Fruit fly (Drosophila melanogaster): ENCODE results near the gene CG3191.

Gene CG3191

DNA sequence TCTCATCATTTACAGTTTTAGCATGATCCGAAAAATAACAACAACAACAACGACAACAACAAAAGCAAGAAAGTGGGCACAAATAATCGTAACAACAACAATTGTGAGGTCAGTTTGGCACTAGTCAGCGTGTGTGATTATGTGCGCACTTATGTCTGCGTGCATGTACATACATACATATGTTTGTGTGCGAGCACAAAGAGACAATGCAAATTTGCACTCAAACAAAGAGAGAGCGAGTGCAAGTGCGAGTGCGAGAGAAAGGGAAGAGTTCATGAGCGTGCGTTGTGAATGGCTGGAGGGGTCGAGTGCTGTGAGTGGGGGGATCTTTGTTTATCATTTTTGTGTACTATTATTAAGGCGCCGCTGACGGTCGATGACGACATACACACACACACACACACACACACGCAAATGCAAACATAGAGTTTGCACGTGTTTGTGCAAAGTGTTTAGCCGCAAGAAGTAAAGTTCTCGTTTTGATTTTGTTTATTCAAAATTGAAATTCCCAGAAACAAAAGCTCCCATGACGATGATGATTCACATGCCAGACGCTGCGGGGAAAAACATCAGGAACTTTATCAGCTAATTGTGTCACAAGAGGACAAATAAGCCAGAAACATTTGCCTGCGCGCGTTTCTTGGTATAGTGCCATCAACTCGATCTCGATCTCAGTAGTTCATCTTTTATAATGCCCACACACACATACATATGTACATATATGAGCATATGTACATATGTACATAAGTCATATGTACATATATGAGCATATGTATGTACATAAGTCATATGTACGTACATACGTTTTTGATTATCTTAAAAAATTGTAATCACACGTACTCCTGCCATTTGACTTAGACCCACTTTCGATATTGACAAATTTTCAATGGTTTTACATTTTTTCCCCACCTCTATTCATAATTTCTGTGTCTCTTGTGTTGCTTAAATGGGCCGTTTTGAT, 43.0 kb upstream of the CG3191 start (continued):
- TF ChIP-seq CG15601 (tag; optimal IDR thresholded peaks at IDR 0.05) (peak; percentile 7), gem (tag; optimal IDR thresholded peaks at IDR 0.05) (peak; percentile 25), TFAM (GFP tag; optimal IDR thresholded peaks at IDR 0.05) (no peak), CG10366 (GFP tag; IDR thresholded peaks at IDR 0.05) (no peak), tap (tag; optimal IDR thresholded peaks at IDR 0.05) (peak; percentile 15), jigr1 (GFP tag; IDR thresholded peaks at IDR 0.05) (no peak), CG8290 (GFP tag; optimal IDR thresholded peaks at IDR 0.05) (peak; percentile 15), CG8290 (tag; optimal IDR thresholded peaks at IDR 0.05) (peak in 1 of 2 experiments; percentile 25), sc (optimal IDR thresholded peaks at IDR 0.05) (no peak), sc (GFP tag; optimal IDR thresholded peaks at IDR 0.05) (peak; percentile 15), CG12391 (tag; optimal IDR thresholded peaks at IDR 0.05) (no peak), CG6813 (GFP tag; optimal IDR thresholded peaks at IDR 0.05) (peak; percentile 9), CG4707 (GFP tag; optimal IDR thresholded peaks at IDR 0.05) (peak; percentile 58), CG12071 (GFP tag; optimal IDR thresholded peaks at IDR 0.05) (peak; percentile 26), CG10267 (tag; optimal IDR thresholded peaks at IDR 0.05) (no peak), CG3163 (GFP tag; optimal IDR thresholded peaks at IDR 0.05) (peak; percentile 69), NC2β (GFP tag; optimal IDR thresholded peaks at IDR 0.05) (peak; percentile 19), Stat92E (GFP tag; optimal IDR thresholded peaks at IDR 0.05) (peak in 1 of 3 experiments; percentile 76), CG11398 (GFP tag; optimal IDR thresholded peaks at IDR 0.05) (peak; percentile 9), Med (GFP tag) (peak; percentile 89), ap (GFP tag; IDR thresholded peaks at IDR 0.05) (no peak), sim (GFP tag; IDR thresholded peaks at IDR 0.05) (no peak), CG6254 (GFP tag; optimal IDR thresholded peaks at IDR 0.05) (peak; percentile 43), CG15696 (tag; optimal IDR thresholded peaks at IDR 0.05) (peak; percentile 65), CG17328 (GFP tag; IDR thresholded peaks at IDR 0.05) (0 out of 2 replicates have a peak, but pooled peaks have one; percentile 10), Blimp-1 (GFP tag; optimal IDR thresholded peaks at IDR 0.05) (peak; percentile 2), sna (GFP tag; IDR thresholded peaks at IDR 0.05; ENCODE audit: partially characterized antibody) (no peak), CG7556 (GFP tag; optimal IDR thresholded peaks at IDR 0.05) (no peak)

DNA sequence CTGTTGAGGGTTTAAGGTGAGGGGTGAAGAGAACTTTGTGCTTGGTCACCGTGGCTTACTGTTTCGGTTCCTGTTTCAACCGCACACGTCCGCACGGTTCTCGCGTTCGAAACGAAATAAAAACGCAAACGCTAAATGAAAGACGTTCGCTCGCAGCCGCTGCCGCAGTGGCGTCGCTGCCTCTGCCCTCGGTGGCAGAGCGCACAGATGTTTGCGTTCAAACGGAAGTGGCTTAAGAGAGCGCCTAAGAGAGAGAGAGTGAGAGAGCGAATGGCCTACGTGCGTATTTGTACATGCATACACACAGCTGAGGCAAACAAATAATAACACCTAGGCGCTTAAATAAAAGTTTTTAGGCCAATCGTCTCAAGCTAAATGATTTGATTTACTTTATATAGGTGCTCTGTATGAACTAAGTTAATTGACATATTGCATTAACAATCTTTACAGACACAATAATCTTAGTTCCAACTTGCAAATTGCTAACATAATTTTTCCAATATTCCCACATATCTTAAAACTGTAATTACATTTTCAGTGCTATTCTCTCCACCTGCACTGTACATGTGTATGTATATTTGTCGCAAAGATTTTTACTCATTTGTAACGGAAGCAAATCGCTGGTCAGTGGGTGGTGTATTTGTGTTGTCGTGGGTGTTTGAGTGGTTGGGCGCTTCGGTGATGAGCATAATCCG, 41.6 kb upstream of the CG3191 start, which contains the start of gene CG2865:
Gene CG2865, minus strand, starts transcription at position 118 of the 695 bp plus-strand sequence.
- peak; percentile 99 for TF ChIP-seq sens (GFP tag)
- TF ChIP-seq CG7839 (tag; optimal IDR thresholded peaks at IDR 0.05): peak; percentile 97
- TF ChIP-seq Kr (GFP tag; optimal IDR thresholded peaks at IDR 0.05): no peak
- TF ChIP-seq CG16863 (GFP tag; optimal IDR thresholded peaks at IDR 0.05): peak; percentile 84
- peak; percentile 39; the same call in 1 of the 2 replicates for TF ChIP-seq CG16779 (GFP tag; IDR thresholded peaks at IDR 0.05)
- peak; percentile 57 for TF ChIP-seq CG9876 (GFP tag; optimal IDR thresholded peaks at IDR 0.05)
- peak; percentile 78 for TF ChIP-seq CG4730 (GFP tag; IDR thresholded peaks at IDR 0.05)
- TF ChIP-seq Atf6 (GFP tag; IDR thresholded peaks at IDR 0.05): peak; percentile 93
- TF ChIP-seq CG12219 (GFP tag; optimal IDR thresholded peaks at IDR 0.05): peak; percentile 95
- TF ChIP-seq Vsx1 (GFP tag; optimal IDR thresholded peaks at IDR 0.05): peak; percentile 92
- TF ChIP-seq oc (tag; optimal IDR thresholded peaks at IDR 0.05): peak; percentile 88
- no peak for TF ChIP-seq CG7963 (GFP tag; IDR thresholded peaks at IDR 0.05; ENCODE audit: partially characterized antibody)
- TF ChIP-seq Dll (GFP tag; IDR thresholded peaks at IDR 0.05; ENCODE audit: partially characterized antibody): no peak
- peak; percentile 76 for TF ChIP-seq eyg (GFP tag; optimal IDR thresholded peaks at IDR 0.05)
- peak; percentile 76 for TF ChIP-seq Neu2 (GFP tag; optimal IDR thresholded peaks at IDR 0.05; ENCODE audit: borderline replicate concordance)
- TF ChIP-seq sr (GFP tag; IDR thresholded peaks at IDR 0.05): peak; percentile 93
- peak; percentile 74 for TF ChIP-seq cas (GFP tag; IDR thresholded peaks at IDR 0.05)
- peak; percentile 63 for TF ChIP-seq NFAT (GFP tag; IDR thresholded peaks at IDR 0.05)
- peak; percentile 72 for TF ChIP-seq CG3995 (GFP tag; optimal IDR thresholded peaks at IDR 0.05)
- peak; percentile 97 for TF ChIP-seq PHDP (tag; optimal IDR thresholded peaks at IDR 0.05)

Measured in whole organism, embryonic.